Worm (Caenorhabditis elegans): ENCODE data around the gene rha-1.

- TF ChIP-seq nhr-28 (tag; optimal IDR thresholded peaks at IDR 0.05) (no peak), ceh-43 (GFP tag; optimal IDR thresholded peaks at IDR 0.05) (no peak), lsy-2 (tag; optimal IDR thresholded peaks at IDR 0.05) (no peak), pha-4 (tag; optimal IDR thresholded peaks at IDR 0.05) (no peak), nhr-76 (tag; optimal IDR thresholded peaks at IDR 0.05) (no peak)
Measured at ce11 chrII:8898582-8899356, 15.3 kb upstream of the rha-1 start.

All from whole organism, mixed stage, embryonic.